Worm (Caenorhabditis elegans) whole organism, L4 larva: ENCODE data around the gene amt-1.

Source experiments
- F10B5.3 ChIP-seq: sonication (generic microtip); optimal IDR thresholded peaks from 2 replicates; lab custom pipeline; 2016; ENCODE audit warnings: mild to moderate bottlenecking, missing genetic modification characterization, missing compliant biosample characterization
- T20F7.1 ChIP-seq: fragments of 200-800 bp; sonication (Bioruptor generic); optimal IDR thresholded peaks from 2 replicates; lab custom pipeline; 2018; ENCODE audit warnings: mild to moderate bottlenecking, missing genetic modification characterization, missing compliant biosample characterization
- aha-1 ChIP-seq: fragments of 150-350 bp; peaks from one replicate; lab custom pipeline; 2014; ENCODE audit warnings: missing biosample characterization, missing genetic modification characterization
- aly-2 ChIP-seq: sonication (generic microtip); optimal IDR thresholded peaks from 2 replicates; lab custom pipeline; 2018; ENCODE audit warnings: missing biosample characterization, missing genetic modification characterization
- attf-4 ChIP-seq: sonication (generic microtip); optimal IDR thresholded peaks from 3 replicates; lab custom pipeline; 2017; ENCODE audit warnings: missing biosample characterization, missing genetic modification characterization
- ceh-20 ChIP-seq: fragments of 200-800 bp; sonication (Bioruptor generic); IDR thresholded peaks from 2 replicates; pipeline ENCODE4 v1.3.6; 2022; ENCODE audit warnings: missing genetic modification reagents, missing genetic modification characterization, missing compliant biosample characterization
- ceh-28 ChIP-seq: fragments of 150-350 bp; optimal IDR thresholded peaks from 2 replicates; lab custom pipeline; 2014; ENCODE audit warnings: missing biosample characterization, missing genetic modification reagents, missing genetic modification characterization
- ceh-62 ChIP-seq: sonication (generic microtip); optimal IDR thresholded peaks from 2 replicates; lab custom pipeline; 2017; ENCODE audit warnings: missing biosample characterization, missing genetic modification characterization
- ceh-82 ChIP-seq: sonication (generic microtip); optimal IDR thresholded peaks from 2 replicates; lab custom pipeline; 2017; ENCODE audit warnings: missing biosample characterization, missing genetic modification characterization
- cey-2 ChIP-seq: sonication (generic microtip); optimal IDR thresholded peaks from 3 replicates; lab custom pipeline; 2017; ENCODE audit warnings: missing genetic modification characterization, mild to moderate bottlenecking, missing compliant biosample characterization, antibody characterized with exemption, borderline replicate concordance; ENCODE audit not compliant: insufficient read depth
- daf-12 ChIP-seq: fragments of 150-350 bp; optimal IDR thresholded peaks from 2 replicates; lab custom pipeline; 2014; ENCODE audit warnings: missing biosample characterization, missing genetic modification reagents, missing genetic modification characterization
- daf-8 ChIP-seq: fragments of 200-800 bp; sonication (Bioruptor generic); IDR thresholded peaks from 2 replicates; pipeline ENCODE4 v1.3.6; 2022; ENCODE audit warnings: missing genetic modification characterization, missing compliant biosample characterization
- dpl-1 ChIP-seq: fragments of 150-350 bp; optimal IDR thresholded peaks from 2 replicates; lab custom pipeline; 2014; ENCODE audit warnings: missing biosample characterization, missing genetic modification reagents, missing genetic modification characterization
- dve-1 ChIP-seq: sonication (generic microtip); optimal IDR thresholded peaks from 2 replicates; lab custom pipeline; 2017; ENCODE audit warnings: antibody characterized with exemption, mild to moderate bottlenecking, missing genetic modification characterization, missing compliant biosample characterization; ENCODE audit not compliant: insufficient read depth
- egl-27 ChIP-seq: sonication (generic microtip); optimal IDR thresholded peaks from 3 replicates; lab custom pipeline; 2017; ENCODE audit warnings: missing biosample characterization, missing genetic modification reagents, missing genetic modification characterization
- fkh-10 ChIP-seq: fragments of 150-350 bp; optimal IDR thresholded peaks from 2 replicates; lab custom pipeline; 2014; ENCODE audit warnings: missing biosample characterization, missing genetic modification reagents, missing genetic modification characterization
- gei-8 ChIP-seq: fragments of 200-800 bp; sonication (Bioruptor generic); optimal IDR thresholded peaks from 2 replicates; lab custom pipeline; 2018; ENCODE audit warnings: mild to moderate bottlenecking, missing genetic modification characterization, missing compliant biosample characterization
- hlh-30 ChIP-seq: sonication (generic microtip); optimal IDR thresholded peaks from 2 replicates; lab custom pipeline; 2017; ENCODE audit warnings: antibody characterized with exemption, mild to moderate bottlenecking, missing genetic modification characterization, missing compliant biosample characterization; ENCODE audit not compliant: insufficient read depth
- lin-15B ChIP-seq: fragments of 150-350 bp; sonication (generic microtip); optimal IDR thresholded peaks from 3 replicates; lab custom pipeline; 2014; ENCODE audit warnings: missing biosample characterization, missing genetic modification characterization
- lin-38 ChIP-seq: fragments of 200-800 bp; sonication (Bioruptor generic); IDR thresholded peaks from 2 replicates; pipeline ENCODE4 v1.3.6; 2022; ENCODE audit warnings: missing genetic modification reagents, missing genetic modification characterization, missing compliant biosample characterization
- lsy-2 ChIP-seq, 2 experiments: fragments of 150-350 bp in 1 of 2; sonication (generic microtip) in 1 of 2; optimal IDR thresholded peaks; 2 replicates each; lab custom pipeline; 2014 to 2017; ENCODE audit warnings: missing biosample characterization in 2 of 2, missing genetic modification characterization in 2 of 2
- madf-5 ChIP-seq, 2 experiments: fragments of 200-800 bp; sonication (Bioruptor generic); IDR thresholded peaks; 2 replicates each; pipeline ENCODE4 v1.3.6; 2022; ENCODE audit warnings: missing compliant biosample characterization in 2 of 2, missing genetic modification characterization in 2 of 2
- mep-1 ChIP-seq: fragments of 150-350 bp; sonication (generic microtip); optimal IDR thresholded peaks from 3 replicates; lab custom pipeline; 2014; ENCODE audit warnings: missing biosample characterization, missing genetic modification characterization
- mes-2 ChIP-seq: sonication (generic microtip); optimal IDR thresholded peaks from 2 replicates; lab custom pipeline; 2016; ENCODE audit warnings: missing genotype, mild to moderate bottlenecking, missing genetic modification characterization, missing compliant biosample characterization; ENCODE audit not compliant: poor library complexity, severe bottlenecking
- mxl-3 ChIP-seq: fragments of 200-800 bp; sonication (Bioruptor generic); optimal IDR thresholded peaks from 2 replicates; lab custom pipeline; 2018; ENCODE audit warnings: mild to moderate bottlenecking, missing genetic modification characterization, missing compliant biosample characterization
- nhr-102 ChIP-seq: sonication (generic microtip); optimal IDR thresholded peaks from 2 replicates; lab custom pipeline; 2016; ENCODE audit warnings: mild to moderate bottlenecking, missing genetic modification characterization, moderate library complexity, missing compliant biosample characterization
- nhr-11 ChIP-seq: fragments of 150-350 bp; optimal IDR thresholded peaks from 2 replicates; lab custom pipeline; 2014; ENCODE audit warnings: missing biosample characterization, missing genetic modification characterization
- nhr-28 ChIP-seq: fragments of 150-350 bp; optimal IDR thresholded peaks from 2 replicates; lab custom pipeline; 2014; ENCODE audit warnings: missing biosample characterization, missing genetic modification characterization
- nhr-6 ChIP-seq: fragments of 150-350 bp; optimal IDR thresholded peaks from 2 replicates; lab custom pipeline; 2014; ENCODE audit warnings: missing biosample characterization, missing genetic modification characterization
- nhr-76 ChIP-seq: fragments of 150-350 bp; optimal IDR thresholded peaks from 2 replicates; lab custom pipeline; 2014; ENCODE audit warnings: missing biosample characterization, missing genetic modification characterization
- php-3 ChIP-seq: fragments of 200-800 bp; sonication (Bioruptor generic); IDR thresholded peaks from 2 replicates; pipeline ENCODE4 v1.3.6; 2022; ENCODE audit warnings: missing genetic modification reagents, missing genetic modification characterization, missing compliant biosample characterization
- rbr-2 ChIP-seq: sonication (generic microtip); optimal IDR thresholded peaks from 2 replicates; lab custom pipeline; 2016; ENCODE audit warnings: missing genotype, missing genetic modification characterization, missing compliant biosample characterization
- sdz-12 ChIP-seq: fragments of 200-800 bp; sonication (Bioruptor generic); optimal IDR thresholded peaks from 2 replicates; lab custom pipeline; 2018; ENCODE audit warnings: mild to moderate bottlenecking, missing genetic modification characterization, missing compliant biosample characterization
- set-16 ChIP-seq: fragments of 200-800 bp; sonication (Bioruptor generic); IDR thresholded peaks from 2 replicates; pipeline ENCODE4 v1.3.6; 2022; ENCODE audit warnings: missing genetic modification reagents, missing genetic modification characterization, missing compliant biosample characterization
- tra-1 ChIP-seq: fragments of 200-800 bp; sonication (Bioruptor generic); IDR thresholded peaks from 2 replicates; pipeline ENCODE4 v1.3.6; 2022; ENCODE audit warnings: missing genetic modification reagents, missing genetic modification characterization, missing compliant biosample characterization
- unc-62 ChIP-seq, 3 experiments: fragments of 150-350 bp in 1 of 3; sonication (generic microtip); optimal IDR thresholded peaks in 2 of 3; peaks in 1 of 3; 1 replicate in 1 of 3; 2 replicates in 2 of 3; lab custom pipeline; 2014 to 2017; ENCODE audit warnings: missing biosample characterization in 3 of 3, missing genetic modification characterization in 3 of 3, missing genetic modification reagents in 3 of 3, missing genotype in 1 of 3
- zfp-2 ChIP-seq: sonication (generic microtip); optimal IDR thresholded peaks from 2 replicates; lab custom pipeline; 2016; ENCODE audit warnings: mild to moderate bottlenecking, missing genetic modification characterization, missing compliant biosample characterization
- zip-11 ChIP-seq: fragments of 200-800 bp; sonication (Bioruptor generic); IDR thresholded peaks from 2 replicates; pipeline ENCODE4 v1.3.6; 2022; ENCODE audit warnings: missing genetic modification characterization, missing compliant biosample characterization
- ztf-11 ChIP-seq: fragments of 150-350 bp; optimal IDR thresholded peaks from 2 replicates; lab custom pipeline; 2014; ENCODE audit warnings: missing biosample characterization, missing genetic modification characterization

The amt-1 gene

ce11 chrX:4616832-4617231, 45.6 kb downstream of the amt-1 start (continued):
- TF ChIP-seq sdz-12 (GFP tag; lab: Kevin White, UChicago) (no peak), lin-15B (no peak), nhr-76 (no peak), hlh-30 (tag; lab: Kevin White, UChicago) (peak; percentile 13), cey-2 (tag; lab: Kevin White, UChicago) (no peak), aly-2 (tag; lab: Kevin White, UChicago) (no peak), zip-11 (GFP tag; lab: Robert Waterston, UW) (no peak), mep-1 (tag; lab: Kevin White, UChicago) (peak; percentile 50), attf-4 (tag; lab: Kevin White, UChicago) (no peak), T20F7.1 (GFP tag; lab: Kevin White, UChicago) (no peak), egl-27 (no peak), ceh-62 (tag; lab: Kevin White, UChicago) (no peak), php-3 (0 out of 2 replicates have a peak, but pooled peaks have one; percentile 18), ceh-28 (tag; lab: Kevin White, UChicago) (no peak), daf-12 (tag; lab: Kevin White, UChicago) (no peak), ceh-82 (tag; lab: Kevin White, UChicago) (no peak), gei-8 (GFP tag; lab: Kevin White, UChicago) (no peak), lin-38 (GFP tag; lab: Robert Waterston, UW) (no peak), set-16 (GFP tag; lab: Robert Waterston, UW) (no peak), aha-1 (tag; lab: Kevin White, UChicago) (peak; percentile 66), nhr-102 (tag; lab: Kevin White, UChicago) (no peak), daf-8 (GFP tag; lab: Robert Waterston, UW) (no peak), ztf-11 (tag; lab: Kevin White, UChicago) (no peak), tra-1 (peak; percentile 22; the same call in 1 of the 2 replicates), unc-62 (GFP tag; optimal IDR thresholded peaks at IDR 0.05 in 1 of 2; lab: Kevin White, UChicago) (no peak), unc-62 (tag; optimal IDR thresholded peaks at IDR 0.05; lab: Kevin White, UChicago) (no peak), zfp-2 (tag; lab: Kevin White, UChicago) (no peak), nhr-11 (tag; lab: Kevin White, UChicago) (no peak), mxl-3 (GFP tag; lab: Kevin White, UChicago) (peak; percentile 14), ceh-20 (peak; percentile 65; the same call in 1 of the 2 replicates), F10B5.3 (no peak)

- no peak for TF ChIP-seq madf-5 (GFP tag; IDR thresholded peaks at IDR 0.05; lab: Robert Waterston, UW)
- no peak for TF ChIP-seq rbr-2
- no peak for TF ChIP-seq F10B5.3
- peak; percentile 49 for TF ChIP-seq mes-2 (tag; lab: Kevin White, UChicago)
- peak; percentile 66 for TF ChIP-seq nhr-6
- peak; percentile 7 for TF ChIP-seq hlh-30 (tag; lab: Kevin White, UChicago)
- peak in 1 of 2 experiments; percentile 52 for TF ChIP-seq lsy-2 (tag; optimal IDR thresholded peaks at IDR 0.05; lab: Kevin White, UChicago)
- peak; percentile 50; the same call in 1 of the 2 replicates for TF ChIP-seq lin-38 (GFP tag; lab: Robert Waterston, UW)
- TF ChIP-seq dve-1 (tag; lab: Kevin White, UChicago), result peak; percentile 9
- peak; percentile 14 for TF ChIP-seq nhr-28 (tag; lab: Kevin White, UChicago)
- peak; percentile 44 for TF ChIP-seq dpl-1 (GFP tag; lab: Kevin White, UChicago)
- TF ChIP-seq aha-1 (tag; lab: Kevin White, UChicago), result peak; percentile 60
Measured at ce11 chrX:4619582-4619981, 48.3 kb downstream of the amt-1 start, which contains the start of gene pqn-65. pqn-65 (minus strand) TSS chrX:4619635.

ce11 chrX:4620019-4620418, 48.8 kb downstream of the amt-1 start:
- TF ChIP-seq set-16 (GFP tag; lab: Robert Waterston, UW) (peak; percentile 38), dve-1 (tag; lab: Kevin White, UChicago) (no peak), fkh-10 (GFP tag; lab: Kevin White, UChicago) (peak; percentile 46)
